Fruit fly (Drosophila melanogaster): ENCODE data around the gene bero.

- TF ChIP-seq Myc (optimal IDR thresholded peaks at IDR 0.05) (no peak), h (optimal IDR thresholded peaks at IDR 0.05) (no peak)
Observed at dm6 chr2L:20904327-20904726, 45.8 kb downstream of the bero start.

All from Kc167 (cell line).